Fruit fly (Drosophila melanogaster): Measurements from ENCODE around the gene jigr1.

Gene jigr1

DNA sequence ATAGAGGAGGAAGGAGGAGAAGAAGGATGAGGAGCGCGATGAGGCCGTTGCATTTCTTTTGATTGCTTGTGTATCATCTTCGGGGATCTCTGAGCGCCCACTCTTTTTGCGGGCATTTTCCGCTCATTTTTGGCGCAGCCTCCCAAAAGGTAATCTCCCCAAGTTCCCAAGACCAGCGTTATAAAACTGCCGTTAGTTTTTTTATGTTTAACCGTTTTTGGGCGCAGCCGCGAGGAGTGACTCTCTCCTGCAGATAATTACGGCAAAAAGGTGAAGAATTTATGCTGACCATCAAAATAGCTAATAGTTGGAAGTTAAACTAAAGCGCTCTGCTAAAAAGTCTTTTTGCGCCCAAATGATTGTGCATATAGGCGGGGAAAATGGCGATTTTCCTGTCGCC is 738 bp downstream of the jigr1 start:
- TF ChIP-seq CG8159 (tag; optimal IDR thresholded peaks at IDR 0.05) (no peak), CG4496 (GFP tag; IDR thresholded peaks at IDR 0.05) (no peak), CG10348 (GFP tag; IDR thresholded peaks at IDR 0.05) (no peak), Snoo (tag; optimal IDR thresholded peaks at IDR 0.05) (no peak), CG13204 (GFP tag; optimal IDR thresholded peaks at IDR 0.05) (no peak), CG34367 (tag; optimal IDR thresholded peaks at IDR 0.05) (no peak), CG9948 (tag; optimal IDR thresholded peaks at IDR 0.05) (no peak), D1 (tag; optimal IDR thresholded peaks at IDR 0.05) (no peak), gl (tag; optimal IDR thresholded peaks at IDR 0.05) (no peak), CG8301 (tag; optimal IDR thresholded peaks at IDR 0.05) (no peak), Pif1B (GFP tag; optimal IDR thresholded peaks at IDR 0.05) (no peak), rn (GFP tag; IDR thresholded peaks at IDR 0.05) (no peak), CG12605 (GFP tag; IDR thresholded peaks at IDR 0.05) (no peak), CG14655 (GFP tag; optimal IDR thresholded peaks at IDR 0.05) (no peak), Ets98B (GFP tag; IDR thresholded peaks at IDR 0.05) (no peak), CG32121 (GFP tag; IDR thresholded peaks at IDR 0.05) (no peak), CG15710 (tag; optimal IDR thresholded peaks at IDR 0.05) (no peak), EcR (GFP tag; optimal IDR thresholded peaks at IDR 0.05) (no peak)

dm6 chr3R:25638961-25639360 is 1.3 kb downstream of the jigr1 start:
- TF ChIP-seq CG14655 (GFP tag; optimal IDR thresholded peaks at IDR 0.05) (peak; percentile 55), CG13204 (GFP tag; optimal IDR thresholded peaks at IDR 0.05) (no peak), Pif1A (GFP tag; optimal IDR thresholded peaks at IDR 0.05) (peak; percentile 59), CG17806 (tag; optimal IDR thresholded peaks at IDR 0.05) (peak; percentile 76), CG12605 (GFP tag; IDR thresholded peaks at IDR 0.05) (no peak), Pif1B (GFP tag; optimal IDR thresholded peaks at IDR 0.05) (peak; percentile 63), CG9948 (tag; optimal IDR thresholded peaks at IDR 0.05) (peak; percentile 52), gl (tag; optimal IDR thresholded peaks at IDR 0.05) (no peak), CG8301 (tag; optimal IDR thresholded peaks at IDR 0.05) (peak; percentile 18), CG34367 (tag; optimal IDR thresholded peaks at IDR 0.05) (peak; percentile 47), CG8159 (tag; optimal IDR thresholded peaks at IDR 0.05) (peak; percentile 76), D1 (tag; optimal IDR thresholded peaks at IDR 0.05) (peak; percentile 52), Snoo (tag; optimal IDR thresholded peaks at IDR 0.05) (peak; percentile 72), CG15710 (tag; optimal IDR thresholded peaks at IDR 0.05) (peak; percentile 71), CG4496 (GFP tag; IDR thresholded peaks at IDR 0.05) (no peak)

DNA sequence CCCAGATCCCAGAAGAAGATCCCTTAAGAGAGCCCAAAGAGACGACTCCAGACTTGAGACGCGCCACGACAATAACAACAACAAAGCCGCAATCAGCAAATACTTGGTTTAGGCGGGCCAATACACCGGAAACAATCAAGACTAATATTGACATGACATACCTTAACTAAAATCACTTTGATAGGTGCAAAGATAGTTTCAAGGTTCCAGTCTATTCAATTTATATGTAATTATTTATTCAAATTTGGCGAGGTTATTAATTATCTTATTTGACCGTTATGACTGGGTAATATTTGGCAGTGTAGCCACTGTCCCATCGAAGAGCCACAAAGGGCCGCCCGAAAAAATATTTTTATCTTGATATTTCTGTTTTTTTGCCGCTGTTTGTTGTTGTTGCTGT is 2.8 kb downstream of the jigr1 start:
- TF ChIP-seq D1 (tag; optimal IDR thresholded peaks at IDR 0.05) (peak; percentile 68), CG15710 (tag; optimal IDR thresholded peaks at IDR 0.05) (peak; percentile 86), EcR (GFP tag; optimal IDR thresholded peaks at IDR 0.05) (no peak), CG10348 (GFP tag; IDR thresholded peaks at IDR 0.05) (no peak), Pif1B (GFP tag; optimal IDR thresholded peaks at IDR 0.05) (peak; percentile 85), CG14655 (GFP tag; optimal IDR thresholded peaks at IDR 0.05) (peak; percentile 68), CG9948 (tag; optimal IDR thresholded peaks at IDR 0.05) (peak; percentile 83), rn (GFP tag; IDR thresholded peaks at IDR 0.05) (no peak), gl (tag; optimal IDR thresholded peaks at IDR 0.05) (peak; percentile 64), CG4496 (GFP tag; IDR thresholded peaks at IDR 0.05) (peak; percentile 75), CG12605 (GFP tag; IDR thresholded peaks at IDR 0.05) (0 out of 2 replicates have a peak, but pooled peaks have one; percentile 20), CG8301 (tag; optimal IDR thresholded peaks at IDR 0.05) (peak; percentile 55), CG17806 (tag; optimal IDR thresholded peaks at IDR 0.05) (peak; percentile 90), Snoo (tag; optimal IDR thresholded peaks at IDR 0.05) (peak; percentile 91), CG32121 (GFP tag; IDR thresholded peaks at IDR 0.05) (no peak), Ets98B (GFP tag; IDR thresholded peaks at IDR 0.05) (no peak), CG34367 (tag; optimal IDR thresholded peaks at IDR 0.05) (peak; percentile 74), CG13204 (GFP tag; optimal IDR thresholded peaks at IDR 0.05) (peak; percentile 66), Pif1A (GFP tag; optimal IDR thresholded peaks at IDR 0.05) (peak; percentile 81), CG8159 (tag; optimal IDR thresholded peaks at IDR 0.05) (peak; percentile 88), fd96Ca (GFP tag; IDR thresholded peaks at IDR 0.05) (peak; percentile 27; the same call in 1 of the 3 replicates)

- TF ChIP-seq CG10348 (GFP tag; IDR thresholded peaks at IDR 0.05) = no peak
- no peak for TF ChIP-seq Pif1A (GFP tag; optimal IDR thresholded peaks at IDR 0.05)
- no peak for TF ChIP-seq CG15710 (tag; optimal IDR thresholded peaks at IDR 0.05)
- peak; percentile 33 for TF ChIP-seq CG17806 (tag; optimal IDR thresholded peaks at IDR 0.05)
- 0 out of 2 replicates have a peak, but pooled peaks have one; percentile 7 for TF ChIP-seq CG12605 (GFP tag; IDR thresholded peaks at IDR 0.05)
- TF ChIP-seq CG8301 (tag; optimal IDR thresholded peaks at IDR 0.05) = peak; percentile 30
- peak; percentile 45 for TF ChIP-seq CG8159 (tag; optimal IDR thresholded peaks at IDR 0.05)
- TF ChIP-seq CG9948 (tag; optimal IDR thresholded peaks at IDR 0.05) = peak; percentile 45
- TF ChIP-seq D1 (tag; optimal IDR thresholded peaks at IDR 0.05) = peak; percentile 8
- TF ChIP-seq CG13204 (GFP tag; optimal IDR thresholded peaks at IDR 0.05) = no peak
- peak; percentile 73 for TF ChIP-seq CG14655 (GFP tag; optimal IDR thresholded peaks at IDR 0.05)
- no peak for TF ChIP-seq EcR (GFP tag; optimal IDR thresholded peaks at IDR 0.05)
- no peak for TF ChIP-seq CG32121 (GFP tag; IDR thresholded peaks at IDR 0.05)
Observed at dm6 chr3R:25644172-25644571, 6.5 kb downstream of the jigr1 start.

dm6 chr3R:25646882-25647518 is 9.4 kb downstream of the jigr1 start:
- TF ChIP-seq Snoo (tag; optimal IDR thresholded peaks at IDR 0.05) (peak; percentile 70), CG8159 (tag; optimal IDR thresholded peaks at IDR 0.05) (peak; percentile 75), CG10348 (GFP tag; IDR thresholded peaks at IDR 0.05) (peak; percentile 80), rn (GFP tag; IDR thresholded peaks at IDR 0.05) (peak; percentile 79), Pif1A (GFP tag; optimal IDR thresholded peaks at IDR 0.05) (peak; percentile 75), Ets98B (GFP tag; IDR thresholded peaks at IDR 0.05) (peak; percentile 71), CG9948 (tag; optimal IDR thresholded peaks at IDR 0.05) (peak; percentile 69), D1 (tag; optimal IDR thresholded peaks at IDR 0.05) (no peak), gl (tag; optimal IDR thresholded peaks at IDR 0.05) (peak; percentile 44), CG8301 (tag; optimal IDR thresholded peaks at IDR 0.05) (peak; percentile 75), CG17806 (tag; optimal IDR thresholded peaks at IDR 0.05) (peak; percentile 69), CG14655 (GFP tag; optimal IDR thresholded peaks at IDR 0.05) (peak; percentile 78), CG15710 (tag; optimal IDR thresholded peaks at IDR 0.05) (peak; percentile 82), CG34367 (tag; optimal IDR thresholded peaks at IDR 0.05) (peak; percentile 74), CG4496 (GFP tag; IDR thresholded peaks at IDR 0.05) (peak; percentile 82; the same call in 2 of the 3 replicates), fd96Ca (GFP tag; IDR thresholded peaks at IDR 0.05) (peak; percentile 92), EcR (GFP tag; optimal IDR thresholded peaks at IDR 0.05) (peak; percentile 36), CG32121 (GFP tag; IDR thresholded peaks at IDR 0.05) (peak; percentile 85), CG12605 (GFP tag; IDR thresholded peaks at IDR 0.05) (peak; percentile 56; the same call in 1 of the 2 replicates), CG13204 (GFP tag; optimal IDR thresholded peaks at IDR 0.05) (peak; percentile 4), Pif1B (GFP tag; optimal IDR thresholded peaks at IDR 0.05) (peak; percentile 22)

All from whole organism, pupa.